Worm (Caenorhabditis elegans): ENCODE data around the gene srz-102.
"Not testable (repeated sequence)": the region's sequence is repeated elsewhere in the genome, so short reads cannot be mapped to it uniquely, and the experiment has no call there.

DNA sequence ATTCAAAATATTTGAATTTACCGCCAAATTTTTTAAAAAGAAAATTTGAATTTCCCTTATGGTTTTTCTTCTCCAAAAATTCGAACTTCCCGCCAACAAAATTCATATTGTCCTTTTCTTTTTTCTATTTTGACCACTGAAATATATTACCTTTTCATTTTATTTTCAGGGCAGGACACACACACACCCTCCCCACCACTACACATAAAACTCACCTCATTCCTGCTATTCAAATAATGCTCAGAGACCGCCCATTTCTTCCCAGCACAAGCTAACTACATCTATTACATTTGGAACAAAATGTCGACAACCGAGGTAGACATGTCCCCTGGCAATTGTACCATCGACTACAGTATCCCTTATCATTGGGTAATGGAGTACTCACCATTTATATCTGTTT is 33.1 kb upstream of the srz-102 start, which contains the start of gene W06G6.15:
- not testable (repeated sequence) for TF ChIP-seq skn-1, elt-3 (tag; optimal IDR thresholded peaks at IDR 0.05)

Measured in whole organism, L2 larva.